Worm (Caenorhabditis elegans) whole organism, L2 larva: ENCODE measurements around the gene mog-2.
A peak's percentile ranks its signal among the peaks of the same experiment; 100 is the strongest.

Experiments
- C34F6.9 ChIP-seq: fragments of 150-350 bp; optimal IDR thresholded peaks from 2 replicates; lab custom pipeline; 2014; ENCODE audit warnings: missing biosample characterization, missing genetic modification characterization
- F13H6.1 ChIP-seq: sonication (generic microtip); optimal IDR thresholded peaks from 2 replicates; lab custom pipeline; 2016; ENCODE audit warnings: missing genetic modification characterization, missing compliant biosample characterization
- R02D3.7 ChIP-seq: fragments of 150-350 bp; optimal IDR thresholded peaks from 2 replicates; lab custom pipeline; 2014; ENCODE audit warnings: missing biosample characterization, missing genetic modification characterization
- alr-1 ChIP-seq: fragments of 150-350 bp; optimal IDR thresholded peaks from 2 replicates; lab custom pipeline; 2014; ENCODE audit warnings: missing biosample characterization, missing genetic modification characterization
- aly-2 ChIP-seq: fragments of 150-350 bp; optimal IDR thresholded peaks from 2 replicates; lab custom pipeline; 2014; ENCODE audit warnings: missing biosample characterization, missing genetic modification characterization
- ama-1 ChIP-seq: fragments of 150-350 bp; optimal IDR thresholded peaks from 2 replicates; lab custom pipeline; 2018; ENCODE audit warnings: inconsistent platforms
- blmp-1 ChIP-seq: sonication (generic microtip); optimal IDR thresholded peaks from 2 replicates; lab custom pipeline; 2017; ENCODE audit warnings: missing genetic modification characterization, mild to moderate bottlenecking, missing compliant biosample characterization, antibody characterized with exemption, moderate library complexity; ENCODE audit not compliant: insufficient read depth
- ceh-82 ChIP-seq: fragments of 150-350 bp; optimal IDR thresholded peaks from 2 replicates; lab custom pipeline; 2014; ENCODE audit warnings: missing biosample characterization, missing genetic modification characterization
- crh-2 ChIP-seq: sonication (generic microtip); optimal IDR thresholded peaks from 2 replicates; lab custom pipeline; 2017; ENCODE audit warnings: missing biosample characterization, missing genetic modification characterization
- dmd-4 ChIP-seq: sonication (generic microtip); optimal IDR thresholded peaks from 2 replicates; lab custom pipeline; 2017; ENCODE audit warnings: missing biosample characterization, missing genetic modification characterization
- egl-27 ChIP-seq: sonication (generic microtip); optimal IDR thresholded peaks from 3 replicates; lab custom pipeline; 2017; ENCODE audit warnings: missing biosample characterization, missing genetic modification reagents, missing genetic modification characterization
- elt-3 ChIP-seq: sonication (generic microtip); optimal IDR thresholded peaks from 2 replicates; lab custom pipeline; 2017; ENCODE audit warnings: missing biosample characterization, missing genetic modification characterization
- fos-1 ChIP-seq: fragments of 150-350 bp; optimal IDR thresholded peaks from 2 replicates; lab custom pipeline; 2014; ENCODE audit warnings: missing biosample characterization, missing genetic modification characterization
- gmeb-1 ChIP-seq: fragments of 150-350 bp; optimal IDR thresholded peaks from 2 replicates; lab custom pipeline; 2014; ENCODE audit warnings: missing biosample characterization, missing genetic modification characterization
- lin-11 ChIP-seq: fragments of 150-350 bp; sonication (generic microtip); optimal IDR thresholded peaks from 2 replicates; lab custom pipeline; 2014; ENCODE audit warnings: missing biosample characterization, missing genetic modification characterization, inconsistent platforms, mixed read lengths
- lin-13 ChIP-seq: fragments of 150-350 bp; optimal IDR thresholded peaks from 2 replicates; lab custom pipeline; 2014; ENCODE audit warnings: missing biosample characterization, missing genetic modification reagents, missing genetic modification characterization
- mab-5 ChIP-seq: fragments of 150-350 bp; optimal IDR thresholded peaks from 2 replicates; lab custom pipeline; 2014; ENCODE audit warnings: missing biosample characterization, missing genetic modification characterization
- mbf-1 ChIP-seq: sonication (generic microtip); optimal IDR thresholded peaks from 2 replicates; lab custom pipeline; 2017; ENCODE audit warnings: missing biosample characterization, missing genetic modification characterization
- nhr-10 ChIP-seq: sonication (generic microtip); optimal IDR thresholded peaks from 2 replicates; lab custom pipeline; 2017; ENCODE audit warnings: missing biosample characterization, missing genetic modification characterization
- nhr-11 ChIP-seq: fragments of 150-350 bp; optimal IDR thresholded peaks from 2 replicates; lab custom pipeline; 2014; ENCODE audit warnings: missing biosample characterization, missing genetic modification characterization
- nhr-12 ChIP-seq: fragments of 150-350 bp; optimal IDR thresholded peaks from 2 replicates; lab custom pipeline; 2014; ENCODE audit warnings: missing biosample characterization, missing genetic modification characterization
- nhr-129 ChIP-seq: fragments of 150-350 bp; optimal IDR thresholded peaks from 2 replicates; lab custom pipeline; 2014; ENCODE audit warnings: missing biosample characterization, missing genetic modification characterization
- nhr-23 ChIP-seq: fragments of 150-350 bp; optimal IDR thresholded peaks from 2 replicates; lab custom pipeline; 2014; ENCODE audit warnings: missing biosample characterization, missing genetic modification reagents, missing genetic modification characterization
- nhr-237 ChIP-seq: fragments of 150-350 bp; optimal IDR thresholded peaks from 2 replicates; lab custom pipeline; 2014; ENCODE audit warnings: missing biosample characterization, missing genetic modification characterization
- nhr-77 ChIP-seq: fragments of 150-350 bp; optimal IDR thresholded peaks from 2 replicates; lab custom pipeline; 2014; ENCODE audit warnings: missing biosample characterization, missing genetic modification characterization
- sem-4 ChIP-seq: fragments of 150-350 bp; optimal IDR thresholded peaks from 2 replicates; lab custom pipeline; 2014; ENCODE audit warnings: missing biosample characterization, missing genetic modification reagents, missing genetic modification characterization
- sma-3 ChIP-seq: sonication (generic microtip); optimal IDR thresholded peaks from 2 replicates; lab custom pipeline; 2016; ENCODE audit warnings: missing genetic modification reagents, missing genetic modification characterization, missing compliant biosample characterization
- unc-39 ChIP-seq: fragments of 150-350 bp; optimal IDR thresholded peaks from 2 replicates; lab custom pipeline; 2014; ENCODE audit warnings: missing biosample characterization, missing genetic modification characterization
- unc-62 ChIP-seq: fragments of 150-350 bp; optimal IDR thresholded peaks from 2 replicates; lab custom pipeline; 2014; ENCODE audit warnings: missing biosample characterization, missing genetic modification reagents, missing genetic modification characterization
- ztf-11 ChIP-seq: sonication (generic microtip); optimal IDR thresholded peaks from 2 replicates; lab custom pipeline; 2017; ENCODE audit warnings: missing biosample characterization, missing genetic modification characterization
- ztf-4 ChIP-seq: fragments of 150-350 bp; optimal IDR thresholded peaks from 2 replicates; lab custom pipeline; 2014; ENCODE audit warnings: missing biosample characterization, missing genetic modification characterization

The mog-2 gene

ce11 chrII:4277639-4278038, 46.5 kb upstream of the mog-2 start:
- TF ChIP-seq ztf-11 (tag; lab: Kevin White, UChicago) (no peak), nhr-10 (tag; lab: Kevin White, UChicago) (no peak), lin-11 (tag; lab: Kevin White, UChicago) (no peak), unc-39 (no peak), nhr-12 (tag; lab: Kevin White, UChicago) (no peak), nhr-23 (tag; lab: Kevin White, UChicago) (no peak), ama-1 (lab: Kevin White, UChicago) (no peak), nhr-237 (tag; lab: Kevin White, UChicago) (no peak), nhr-129 (tag; lab: Kevin White, UChicago) (no peak), sma-3 (no peak), egl-27 (tag; lab: Kevin White, UChicago) (no peak), mab-5 (tag; lab: Kevin White, UChicago) (no peak)

- TF ChIP-seq nhr-10 (tag; lab: Kevin White, UChicago): no peak
- no peak for TF ChIP-seq sem-4
- no peak for TF ChIP-seq R02D3.7
- no peak for TF ChIP-seq nhr-77
- TF ChIP-seq, all 48 proteins: peak for 0
Observed at ce11 chrII:4281743-4282142, 42.4 kb upstream of the mog-2 start, which contains the start of gene C01F1.5. C01F1.5 (minus strand) TSS chrII:4281845.

DNA sequence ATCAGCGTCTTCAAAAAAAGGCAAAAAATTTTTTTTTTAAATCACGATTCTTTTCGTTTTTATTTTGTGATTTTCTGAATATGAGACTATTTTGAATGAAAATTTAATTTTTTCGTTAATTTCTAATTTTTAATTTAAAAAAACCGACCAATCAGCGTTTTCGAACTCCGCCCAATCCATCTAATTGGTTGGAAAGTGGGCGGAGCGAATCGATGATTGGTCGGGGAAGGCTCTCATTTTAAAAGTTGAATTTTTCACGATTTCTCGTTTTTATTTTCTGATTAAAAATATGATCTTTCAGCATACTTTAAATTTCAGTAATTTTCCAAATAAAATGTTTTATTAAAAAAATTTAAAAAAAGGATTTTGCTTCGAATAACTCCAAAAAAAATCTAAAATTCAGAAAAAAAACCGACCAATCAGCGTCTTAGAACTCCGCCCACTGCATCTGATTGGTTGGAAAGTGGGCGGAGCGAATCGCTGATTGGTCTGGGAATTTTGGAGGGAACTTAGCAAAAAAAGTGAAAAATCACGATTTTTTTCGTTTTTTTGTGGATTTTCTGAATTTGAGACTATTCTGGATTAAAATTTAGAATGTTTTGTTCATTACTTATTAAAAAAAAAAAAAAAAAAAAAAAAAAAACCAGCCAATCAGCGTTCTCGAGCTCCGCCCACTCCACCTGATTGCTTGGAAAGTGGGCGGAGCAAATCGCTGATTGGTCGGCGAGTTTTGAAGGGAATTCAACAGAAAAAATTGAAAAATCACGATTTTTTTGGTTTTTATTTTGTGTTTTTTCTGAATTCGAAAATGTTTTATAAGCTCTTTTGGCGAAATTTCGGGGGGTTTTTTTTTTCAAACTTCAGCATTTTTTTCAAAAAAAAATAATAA, 39.6 kb upstream of the mog-2 start:
- no peak for TF ChIP-seq sma-3
- no peak for TF ChIP-seq mbf-1 (tag; lab: Kevin White, UChicago)
- TF ChIP-seq nhr-237 (tag; lab: Kevin White, UChicago): no peak
- TF ChIP-seq sem-4: no peak
- TF ChIP-seq nhr-23 (tag; lab: Kevin White, UChicago): no peak
- TF ChIP-seq dmd-4 (tag; lab: Kevin White, UChicago): no peak
- TF ChIP-seq blmp-1 (tag; lab: Kevin White, UChicago): no peak
- TF ChIP-seq nhr-10 (tag; lab: Kevin White, UChicago): no peak
- TF ChIP-seq gmeb-1 (tag; lab: Kevin White, UChicago): no peak

DNA sequence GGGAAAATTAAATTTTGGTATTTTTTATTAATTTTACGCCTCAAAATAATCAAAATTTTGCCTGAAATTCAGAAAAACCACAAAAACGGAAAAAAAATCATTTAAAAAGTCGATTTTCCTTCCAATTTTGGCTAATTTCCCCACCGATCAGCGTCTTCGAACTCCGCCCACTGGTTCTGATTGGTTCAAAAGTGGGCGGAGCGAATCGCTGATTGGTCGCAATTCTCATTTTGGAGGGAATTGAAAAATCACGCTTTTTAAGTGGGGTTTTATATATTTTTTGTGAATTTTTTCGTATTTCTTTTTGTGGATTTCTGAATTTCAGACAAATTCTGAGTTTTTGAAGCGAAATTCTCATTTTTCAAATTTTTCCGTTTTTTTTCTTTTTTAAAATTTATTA, 37.2 kb upstream of the mog-2 start:
- TF ChIP-seq blmp-1 (tag; lab: Kevin White, UChicago) (no peak), aly-2 (tag; lab: Kevin White, UChicago) (no peak), nhr-77 (no peak), mbf-1 (tag; lab: Kevin White, UChicago) (no peak), nhr-237 (tag; lab: Kevin White, UChicago) (no peak), F13H6.1 (tag; lab: Kevin White, UChicago) (no peak), unc-39 (no peak), egl-27 (tag; lab: Kevin White, UChicago) (no peak), elt-3 (tag; lab: Kevin White, UChicago) (no peak)

DNA sequence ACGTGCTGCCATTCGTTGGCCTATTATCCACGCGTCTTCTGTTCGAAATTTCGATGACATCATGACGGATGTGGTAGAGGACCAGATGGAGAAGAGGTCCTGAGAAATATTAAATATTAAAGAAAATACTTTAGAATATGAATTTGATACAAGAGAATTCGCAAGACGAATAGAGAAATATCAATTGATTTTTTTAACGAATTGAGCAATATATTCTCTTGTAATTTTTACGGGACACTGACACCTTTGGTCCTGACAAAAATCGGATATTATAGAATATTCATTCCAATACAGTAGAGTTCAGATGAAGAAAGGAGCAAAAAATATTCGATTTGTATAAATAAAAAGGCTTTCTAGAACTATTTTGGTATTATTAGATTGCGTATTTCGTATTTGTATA, 36.0 kb upstream of the mog-2 start, which contains the start of gene C01F1.6:
Gene C01F1.6, minus strand, starts transcription at position 101 of the 400 bp plus-strand sequence.
- no peak for TF ChIP-seq lin-13
- TF ChIP-seq aly-2 (tag; lab: Kevin White, UChicago): no peak
- TF ChIP-seq ztf-11 (tag; lab: Kevin White, UChicago): no peak
- no peak for TF ChIP-seq F13H6.1 (tag; lab: Kevin White, UChicago)
- no peak for TF ChIP-seq ceh-82 (tag; lab: Kevin White, UChicago)
- TF ChIP-seq ztf-4: no peak
- TF ChIP-seq crh-2 (tag; lab: Kevin White, UChicago): no peak
- no peak for TF ChIP-seq egl-27 (tag; lab: Kevin White, UChicago)
- TF ChIP-seq unc-62 (GFP tag; lab: Kevin White, UChicago): no peak
- TF ChIP-seq nhr-11 (tag; lab: Kevin White, UChicago): no peak
- no peak for TF ChIP-seq alr-1 (tag; lab: Kevin White, UChicago)
- TF ChIP-seq nhr-23 (tag; lab: Kevin White, UChicago): no peak

DNA sequence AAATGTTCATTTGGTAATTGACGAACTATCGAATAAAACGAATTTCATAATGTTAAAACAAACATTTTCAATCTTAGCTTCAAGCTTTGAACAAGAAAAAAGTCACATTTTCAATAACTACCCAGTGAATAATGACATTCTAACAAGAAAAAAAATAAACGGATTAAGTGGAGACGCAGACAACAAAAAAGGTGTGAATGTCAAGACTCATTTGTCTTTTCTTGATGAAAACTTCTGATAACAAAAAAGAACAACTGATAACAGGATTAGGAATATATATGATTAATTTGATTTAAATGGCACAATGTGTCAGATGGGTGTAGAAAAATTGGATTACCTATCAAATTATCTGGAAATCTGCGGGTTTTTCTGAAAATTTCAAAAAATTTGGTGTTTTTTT, 35.6 kb upstream of the mog-2 start:
- no peak for TF ChIP-seq egl-27 (tag; lab: Kevin White, UChicago)
- TF ChIP-seq fos-1 (tag; lab: Kevin White, UChicago): peak; percentile 43
- TF ChIP-seq C34F6.9: peak; percentile 15
